Fruit fly (Drosophila melanogaster): ENCODE results near the gene Deaf1.

Gene Deaf1

DNA sequence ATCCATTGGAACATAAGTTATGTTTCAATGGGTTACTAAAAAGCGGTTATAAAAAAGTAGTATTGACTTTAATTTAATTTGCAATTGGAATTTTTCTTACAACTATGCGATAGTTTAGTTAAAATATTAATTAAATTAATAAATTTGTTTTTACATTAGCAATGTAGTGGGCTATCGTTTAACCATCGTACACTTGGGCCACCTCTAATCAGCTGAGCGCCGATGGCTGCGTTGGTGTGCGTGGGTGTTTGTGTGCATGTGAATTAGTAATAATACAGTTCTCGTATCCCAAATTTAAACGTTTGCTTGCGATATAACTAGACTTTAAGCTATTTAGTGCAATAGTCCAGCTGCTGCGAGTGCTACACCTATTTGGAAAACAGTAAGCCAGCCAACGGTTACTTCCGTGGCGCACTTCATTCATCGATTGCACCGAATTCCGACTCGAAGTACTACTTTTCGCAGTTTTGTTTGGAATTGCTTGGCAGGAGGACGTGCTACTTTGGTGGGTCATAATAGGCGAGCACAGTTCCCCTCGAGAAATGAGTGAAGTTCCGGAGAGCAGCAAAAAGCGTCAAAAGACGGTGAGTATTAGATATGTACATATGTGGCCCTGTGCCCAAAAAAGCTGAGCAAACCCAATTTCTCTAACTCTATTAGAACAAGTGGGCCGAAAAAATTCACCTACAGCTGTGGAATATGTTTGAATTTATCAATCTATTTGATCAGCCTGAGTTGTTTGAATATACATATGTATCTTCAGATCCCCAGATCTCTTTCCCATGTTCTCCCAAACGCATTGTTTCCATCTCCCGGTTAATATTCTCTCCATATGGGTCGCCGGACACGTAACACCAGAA is 27.3 kb downstream of the Deaf1 start, which contains the start of gene Papss (continued):
- no peak for TF ChIP-seq abd-A (tag; optimal IDR thresholded peaks at IDR 0.05)
- TF ChIP-seq CG15696 (tag; optimal IDR thresholded peaks at IDR 0.05), result peak; percentile 5
- TF ChIP-seq CG12299 (tag; optimal IDR thresholded peaks at IDR 0.05), result no peak
- TF ChIP-seq tgo (GFP tag; IDR thresholded peaks at IDR 0.05), result 0 out of 3 replicates have a peak, but pooled peaks have one; percentile 20
- no peak for TF ChIP-seq CG10366 (GFP tag; IDR thresholded peaks at IDR 0.05)
- TF ChIP-seq CG9932 (GFP tag; IDR thresholded peaks at IDR 0.05), result peak; percentile 70
- TF ChIP-seq ara (GFP tag; IDR thresholded peaks at IDR 0.05), result no peak
- peak; percentile 21 for TF ChIP-seq Xbp1 (GFP tag; optimal IDR thresholded peaks at IDR 0.05)
- peak; percentile 66 for TF ChIP-seq org-1 (GFP tag; optimal IDR thresholded peaks at IDR 0.05)
- TF ChIP-seq HLHmδ (GFP tag; optimal IDR thresholded peaks at IDR 0.05), result no peak
- no peak; the same call in 1 of the 2 replicates for TF ChIP-seq CG14014 (GFP tag; IDR thresholded peaks at IDR 0.05)
- TF ChIP-seq CG10209 (GFP tag; optimal IDR thresholded peaks at IDR 0.05), result peak; percentile 31
- TF ChIP-seq Dip2 (GFP tag; IDR thresholded peaks at IDR 0.05), result no peak
- no peak for TF ChIP-seq CG10462 (GFP tag; optimal IDR thresholded peaks at IDR 0.05)
- TF ChIP-seq CG2875 (GFP tag; optimal IDR thresholded peaks at IDR 0.05), result no peak
- TF ChIP-seq D19B (GFP tag; optimal IDR thresholded peaks at IDR 0.05), result no peak
- no peak for TF ChIP-seq odd (GFP tag; optimal IDR thresholded peaks at IDR 0.05)
- peak; percentile 60; the same call in 2 of the 3 replicates for TF ChIP-seq hb (GFP tag; IDR thresholded peaks at IDR 0.05; ENCODE audit: partially characterized antibody)
- no peak for TF ChIP-seq Ravus (GFP tag; IDR thresholded peaks at IDR 0.05)
- TF ChIP-seq tio (GFP tag; optimal IDR thresholded peaks at IDR 0.05), result no peak
- peak; percentile 11; the same call in 1 of the 2 replicates for TF ChIP-seq Ada2b (GFP tag; IDR thresholded peaks at IDR 0.05)
- TF ChIP-seq Oli (tag; optimal IDR thresholded peaks at IDR 0.05), result no peak
- TF ChIP-seq Med (GFP tag), result peak; percentile 65
- TF ChIP-seq CG4730 (GFP tag; IDR thresholded peaks at IDR 0.05), result no peak
- TF ChIP-seq Adf1 (GFP tag; IDR thresholded peaks at IDR 0.05), result no peak
- TF ChIP-seq Scr (GFP tag; IDR thresholded peaks at IDR 0.05; ENCODE audit: partially characterized antibody), result peak; percentile 90
- no peak for TF ChIP-seq ERR (GFP tag; optimal IDR thresholded peaks at IDR 0.05)
- TF ChIP-seq CTCF (GFP tag; optimal IDR thresholded peaks at IDR 0.05), result no peak
- TF ChIP-seq sqz (GFP tag; optimal IDR thresholded peaks at IDR 0.05), result no peak
- no peak for TF ChIP-seq YL-1 (GFP tag; optimal IDR thresholded peaks at IDR 0.05)
- no peak for TF ChIP-seq CG17612 (GFP tag; IDR thresholded peaks at IDR 0.05)
- TF ChIP-seq Doc2 (GFP tag; IDR thresholded peaks at IDR 0.05), result no peak
- TF ChIP-seq CG15514 (GFP tag; optimal IDR thresholded peaks at IDR 0.05), result peak; percentile 71
- peak in 1 of 2 experiments; percentile 8 for TF ChIP-seq Trl (optimal IDR thresholded peaks at IDR 0.05)
- TF ChIP-seq Trl (GFP tag; optimal IDR thresholded peaks at IDR 0.05), result no peak
- peak; percentile 9 for TF ChIP-seq CG12104 (GFP tag; optimal IDR thresholded peaks at IDR 0.05)
- no peak for TF ChIP-seq slou (GFP tag; optimal IDR thresholded peaks at IDR 0.05)
- TF ChIP-seq zf30C (GFP tag; optimal IDR thresholded peaks at IDR 0.05), result no peak
- no peak; the same call in 1 of the 2 replicates for TF ChIP-seq Dref (GFP tag; IDR thresholded peaks at IDR 0.05)
- peak; percentile 85 for TF ChIP-seq Opbp (GFP tag; IDR thresholded peaks at IDR 0.05; ENCODE audit: partially characterized antibody)
- no peak for TF ChIP-seq fru (optimal IDR thresholded peaks at IDR 0.05)
- peak; percentile 61; the same call in 1 of the 3 replicates for TF ChIP-seq mld (GFP tag; IDR thresholded peaks at IDR 0.05; ENCODE audit: partially characterized antibody)
- no peak for TF ChIP-seq CG10274 (GFP tag; optimal IDR thresholded peaks at IDR 0.05)
- no peak for TF ChIP-seq CG18262 (tag; optimal IDR thresholded peaks at IDR 0.05)
- TF ChIP-seq Lhr (GFP tag; optimal IDR thresholded peaks at IDR 0.05), result no peak
- no peak for TF ChIP-seq pum (GFP tag; optimal IDR thresholded peaks at IDR 0.05)
- TF ChIP-seq CG4854 (GFP tag; optimal IDR thresholded peaks at IDR 0.05), result no peak
- TF ChIP-seq CG1024 (GFP tag; IDR thresholded peaks at IDR 0.05), result no peak
- no peak for TF ChIP-seq Mad (GFP tag; optimal IDR thresholded peaks at IDR 0.05)
- no peak for TF ChIP-seq CG11247 (GFP tag; IDR thresholded peaks at IDR 0.05)
- TF ChIP-seq CG17328 (GFP tag; IDR thresholded peaks at IDR 0.05), result no peak

Data from whole organism, embryonic.